Worm (Caenorhabditis elegans) whole organism, midembryonic: ENCODE data around the gene C54C6.4.

Experiments used
- cog-1 ChIP-seq: sonication (generic microtip); optimal IDR thresholded peaks from 2 replicates; lab custom pipeline; 2016; ENCODE audit warnings: missing genetic modification characterization, missing compliant biosample characterization
- flt-1 ChIP-seq: fragments of 200-800 bp; sonication (Bioruptor generic); IDR thresholded peaks from 2 replicates; pipeline ENCODE4 v1.3.6; 2022; ENCODE audit warnings: missing genetic modification characterization, missing compliant biosample characterization
- klf-2 ChIP-seq: fragments of 200-800 bp; sonication (Bioruptor generic); conservative IDR thresholded peaks from 2 replicates; pipeline ENCODE4 v1.3.6; 2022; ENCODE audit warnings: missing genetic modification reagents, missing genetic modification characterization, missing compliant biosample characterization
- med-1 ChIP-seq: sonication (generic microtip); optimal IDR thresholded peaks from 2 replicates; lab custom pipeline; 2017; ENCODE audit warnings: missing genetic modification characterization, mild to moderate bottlenecking, missing compliant biosample characterization, antibody characterized with exemption, missing genetic modification reagents; ENCODE audit not compliant: insufficient read depth
- ztf-23 ChIP-seq: fragments of 200-800 bp; sonication (Bioruptor generic); IDR thresholded peaks from 2 replicates; pipeline ENCODE4 v1.3.6; 2022; ENCODE audit warnings: missing genetic modification reagents, missing genetic modification characterization, missing compliant biosample characterization
- ztf-29 ChIP-seq: fragments of 200-800 bp; sonication (Bioruptor generic); IDR thresholded peaks from 2 replicates; pipeline ENCODE4 v1.3.6; 2022; ENCODE audit warnings: missing genetic modification reagents, missing genetic modification characterization, missing compliant biosample characterization

- TF ChIP-seq ztf-29 (GFP tag; lab: Robert Waterston, UW) (no peak), med-1 (GFP tag; lab: Kevin White, UChicago) (no peak), klf-2 (GFP tag; lab: Robert Waterston, UW) (no peak), flt-1 (GFP tag; lab: Robert Waterston, UW) (no peak), ztf-23 (no peak), cog-1 (no peak)
Observed at ce11 chrIII:3573281-3573680, 19.8 kb downstream of the C54C6.4 start, which contains the start of gene nhr-6.
